Worm (Caenorhabditis elegans) whole organism, late embryonic: ENCODE data around the gene dhs-12.

Source experiments
- C08G9.2 ChIP-seq: sonication (generic microtip); optimal IDR thresholded peaks from 2 replicates; lab custom pipeline; 2016; ENCODE audit warnings: mild to moderate bottlenecking, missing genetic modification characterization, moderate library complexity, missing compliant biosample characterization
- C38D4.7 ChIP-seq: fragments of 200-800 bp; sonication (Bioruptor generic); optimal IDR thresholded peaks from 2 replicates; lab custom pipeline; 2018; ENCODE audit warnings: mild to moderate bottlenecking, missing genetic modification characterization, moderate library complexity, missing compliant biosample characterization
- F13H6.1 ChIP-seq: sonication (generic microtip); optimal IDR thresholded peaks from 2 replicates; lab custom pipeline; 2016; ENCODE audit warnings: missing genetic modification characterization, missing compliant biosample characterization
- K02D7.2 ChIP-seq: sonication (generic microtip); optimal IDR thresholded peaks from 2 replicates; lab custom pipeline; 2017; ENCODE audit warnings: mild to moderate bottlenecking, missing genetic modification characterization, missing compliant biosample characterization
- T23F11.4 ChIP-seq: fragments of 200-800 bp; sonication (Bioruptor generic); optimal IDR thresholded peaks from 2 replicates; lab custom pipeline; 2018; ENCODE audit warnings: mild to moderate bottlenecking, missing genetic modification characterization, missing compliant biosample characterization
- Y22D7AL.16 ChIP-seq: sonication (generic microtip); optimal IDR thresholded peaks from 2 replicates; lab custom pipeline; 2016; ENCODE audit warnings: missing genetic modification characterization, missing compliant biosample characterization
- ahr-1 ChIP-seq: sonication (generic microtip); optimal IDR thresholded peaks from 2 replicates; lab custom pipeline; 2016; ENCODE audit warnings: missing genetic modification characterization, missing compliant biosample characterization
- ceh-14 ChIP-seq: sonication (generic microtip); optimal IDR thresholded peaks from 2 replicates; lab custom pipeline; 2016; ENCODE audit warnings: missing genotype, missing genetic modification characterization, missing compliant biosample characterization
- ceh-19 ChIP-seq: fragments of 200-800 bp; sonication (Bioruptor generic); optimal IDR thresholded peaks from 2 replicates; lab custom pipeline; 2018; ENCODE audit warnings: mild to moderate bottlenecking, missing genetic modification characterization, missing compliant biosample characterization
- ceh-24 ChIP-seq: sonication (generic microtip); optimal IDR thresholded peaks from 2 replicates; lab custom pipeline; 2016; ENCODE audit warnings: mild to moderate bottlenecking, missing genetic modification characterization, missing compliant biosample characterization
- ceh-31 ChIP-seq: sonication (generic microtip); optimal IDR thresholded peaks from 2 replicates; lab custom pipeline; 2016; ENCODE audit warnings: missing genetic modification characterization, missing compliant biosample characterization
- ceh-34 ChIP-seq: sonication (generic microtip); optimal IDR thresholded peaks from 2 replicates; lab custom pipeline; 2016; ENCODE audit warnings: mild to moderate bottlenecking, missing genetic modification characterization, missing compliant biosample characterization
- ceh-45 ChIP-seq: fragments of 200-800 bp; sonication (Bioruptor generic); IDR thresholded peaks from 2 replicates; pipeline ENCODE4 v1.3.6; 2022; ENCODE audit warnings: missing genetic modification reagents, missing genetic modification characterization, missing compliant biosample characterization
- ceh-48 ChIP-seq: sonication (generic microtip); optimal IDR thresholded peaks from 2 replicates; lab custom pipeline; 2016; ENCODE audit warnings: missing genetic modification characterization, inconsistent platforms, missing compliant biosample characterization
- che-1 ChIP-seq: sonication (generic microtip); optimal IDR thresholded peaks from 2 replicates; lab custom pipeline; 2016; ENCODE audit warnings: mild to moderate bottlenecking, missing genetic modification characterization, missing compliant biosample characterization
- dmd-4 ChIP-seq: sonication (generic microtip); optimal IDR thresholded peaks from 2 replicates; lab custom pipeline; 2016; ENCODE audit warnings: borderline replicate concordance, missing genetic modification characterization, missing compliant biosample characterization
- elt-2 ChIP-seq: sonication (generic microtip); optimal IDR thresholded peaks from 2 replicates; lab custom pipeline; 2016; ENCODE audit warnings: missing genetic modification reagents, missing genetic modification characterization, missing compliant biosample characterization
- ets-4 ChIP-seq: sonication (generic microtip); optimal IDR thresholded peaks from 2 replicates; lab custom pipeline; 2016; ENCODE audit warnings: missing genetic modification characterization, missing compliant biosample characterization
- fax-1 ChIP-seq: sonication (generic microtip); optimal IDR thresholded peaks from 2 replicates; lab custom pipeline; 2016; ENCODE audit warnings: missing genotype, missing genetic modification characterization, missing compliant biosample characterization
- fkh-10 ChIP-seq: fragments of 150-350 bp; optimal IDR thresholded peaks from 2 replicates; lab custom pipeline; 2014; ENCODE audit warnings: missing biosample characterization, missing genetic modification reagents, missing genetic modification characterization
- fkh-6 ChIP-seq: sonication (generic microtip); optimal IDR thresholded peaks from 2 replicates; lab custom pipeline; 2016; ENCODE audit warnings: missing genetic modification characterization, missing compliant biosample characterization
- hlh-15 ChIP-seq: sonication (generic microtip); optimal IDR thresholded peaks from 2 replicates; lab custom pipeline; 2016; ENCODE audit warnings: missing genetic modification characterization, missing compliant biosample characterization
- lin-11 ChIP-seq: fragments of 200-800 bp; sonication (Bioruptor generic); optimal IDR thresholded peaks from 2 replicates; lab custom pipeline; 2018; ENCODE audit warnings: mild to moderate bottlenecking, missing genetic modification characterization, missing compliant biosample characterization
- nfya-1 ChIP-seq: sonication (generic microtip); optimal IDR thresholded peaks from 2 replicates; lab custom pipeline; 2017; ENCODE audit warnings: missing genetic modification characterization, mild to moderate bottlenecking, missing compliant biosample characterization, antibody characterized with exemption, moderate library complexity
- nhr-232 ChIP-seq: sonication (generic microtip); optimal IDR thresholded peaks from 2 replicates; lab custom pipeline; 2016; ENCODE audit warnings: missing genetic modification characterization, missing compliant biosample characterization
- npax-4 ChIP-seq: sonication (generic microtip); optimal IDR thresholded peaks from 2 replicates; lab custom pipeline; 2016; ENCODE audit warnings: missing genetic modification characterization, missing compliant biosample characterization
- odd-2 ChIP-seq: sonication (generic microtip); optimal IDR thresholded peaks from 2 replicates; lab custom pipeline; 2017; ENCODE audit warnings: antibody characterized with exemption, mild to moderate bottlenecking, missing genetic modification characterization, missing compliant biosample characterization
- pag-3 ChIP-seq: sonication (generic microtip); optimal IDR thresholded peaks from 2 replicates; lab custom pipeline; 2016; ENCODE audit warnings: missing compliant biosample characterization, missing genetic modification characterization, borderline replicate concordance
- pat-9 ChIP-seq: fragments of 200-800 bp; sonication (Bioruptor generic); optimal IDR thresholded peaks from 2 replicates; lab custom pipeline; 2018; ENCODE audit warnings: mild to moderate bottlenecking, missing genetic modification characterization, moderate library complexity, missing compliant biosample characterization
- pax-1 ChIP-seq: fragments of 150-350 bp; optimal IDR thresholded peaks from 2 replicates; lab custom pipeline; 2014; ENCODE audit warnings: missing biosample characterization, missing genetic modification characterization
- pha-4 ChIP-seq: fragments of 150-350 bp; optimal IDR thresholded peaks from 2 replicates; lab custom pipeline; 2018; ENCODE audit warnings: missing biosample characterization, missing genetic modification reagents, missing genetic modification characterization
- rnt-1 ChIP-seq: sonication (generic microtip); optimal IDR thresholded peaks from 2 replicates; lab custom pipeline; 2016; ENCODE audit warnings: missing genetic modification characterization, missing compliant biosample characterization
- sox-4 ChIP-seq: sonication (generic microtip); optimal IDR thresholded peaks from 2 replicates; lab custom pipeline; 2017; ENCODE audit warnings: mild to moderate bottlenecking, missing genetic modification characterization, inconsistent platforms, missing compliant biosample characterization
- syd-9 ChIP-seq: sonication (generic microtip); optimal IDR thresholded peaks from 2 replicates; lab custom pipeline; 2016; ENCODE audit warnings: mild to moderate bottlenecking, missing genetic modification characterization, moderate library complexity, missing compliant biosample characterization
- tbx-7 ChIP-seq: sonication (generic microtip); optimal IDR thresholded peaks from 2 replicates; lab custom pipeline; 2016; ENCODE audit warnings: missing genotype, missing genetic modification characterization, missing compliant biosample characterization
- ttx-3 ChIP-seq: sonication (generic microtip); optimal IDR thresholded peaks from 2 replicates; lab custom pipeline; 2016; ENCODE audit warnings: missing genetic modification reagents, missing genetic modification characterization, missing compliant biosample characterization
- unc-3 ChIP-seq, 2 experiments: fragments of 200-800 bp in 1 of 2; sonication (Bioruptor generic) in 1 of 2; sonication (generic microtip) in 1 of 2; conservative IDR thresholded peaks in 1 of 2; optimal IDR thresholded peaks in 1 of 2; 2 replicates each; pipeline versions ENCODE4 v1.3.6 to Lab custom; 2016 to 2022; ENCODE audit warnings: missing compliant biosample characterization in 2 of 2, missing genetic modification characterization in 2 of 2, missing genetic modification reagents in 1 of 2
- unc-42 ChIP-seq: sonication (generic microtip); optimal IDR thresholded peaks from 2 replicates; lab custom pipeline; 2016; ENCODE audit warnings: missing genotype, missing genetic modification characterization, missing compliant biosample characterization
- unc-55 ChIP-seq: sonication (generic microtip); optimal IDR thresholded peaks from 2 replicates; lab custom pipeline; 2017; ENCODE audit warnings: missing biosample characterization, missing genetic modification reagents, missing genetic modification characterization
- unc-86 ChIP-seq: sonication (generic microtip); optimal IDR thresholded peaks from 2 replicates; lab custom pipeline; 2016; ENCODE audit warnings: missing genetic modification characterization, missing compliant biosample characterization
- zip-5 ChIP-seq: sonication (generic microtip); optimal IDR thresholded peaks from 2 replicates; lab custom pipeline; 2016; ENCODE audit warnings: missing genetic modification characterization, missing compliant biosample characterization

Gene dhs-12

DNA sequence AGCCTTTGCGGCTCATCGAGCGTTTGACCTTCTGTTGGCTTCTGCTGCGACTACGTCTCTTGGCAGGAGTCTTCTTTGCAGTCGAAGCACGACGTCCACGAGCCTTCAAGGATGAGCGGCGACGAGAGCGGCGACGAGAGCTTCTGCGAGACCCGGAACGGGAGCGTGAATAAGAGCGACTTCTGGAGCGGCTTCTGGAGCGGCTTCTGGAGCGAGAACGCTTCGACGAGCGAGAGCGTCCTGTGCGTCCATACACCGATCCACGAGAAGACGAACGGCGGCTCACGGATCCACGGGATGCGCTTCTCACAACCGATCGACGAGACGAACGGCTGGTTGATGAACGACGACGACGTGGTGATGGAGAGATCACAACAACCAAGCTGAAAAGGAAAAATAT is 31.4 kb upstream of the dhs-12 start:
- no peak for TF ChIP-seq unc-86 (tag; lab: Kevin White, UChicago)
- no peak for TF ChIP-seq fax-1 (tag; lab: Kevin White, UChicago)
- no peak for TF ChIP-seq ceh-45 (GFP tag; lab: Robert Waterston, UW)
- TF ChIP-seq ceh-48, result no peak
- no peak for TF ChIP-seq che-1
- TF ChIP-seq ets-4 (tag; lab: Kevin White, UChicago), result no peak
- no peak for TF ChIP-seq pax-1 (tag; lab: Kevin White, UChicago)
- TF ChIP-seq ahr-1 (tag; lab: Kevin White, UChicago), result no peak
- TF ChIP-seq C08G9.2, result no peak
- TF ChIP-seq pat-9 (tag; lab: Kevin White, UChicago), result no peak
- no peak for TF ChIP-seq elt-2 (tag; lab: Kevin White, UChicago)
- TF ChIP-seq sox-4 (tag; lab: Kevin White, UChicago), result no peak
- TF ChIP-seq unc-3 (GFP tag; conservative IDR thresholded peaks at IDR 0.05; lab: Robert Waterston, UW), result no peak
- TF ChIP-seq unc-3 (tag; optimal IDR thresholded peaks at IDR 0.05; lab: Kevin White, UChicago), result no peak

DNA sequence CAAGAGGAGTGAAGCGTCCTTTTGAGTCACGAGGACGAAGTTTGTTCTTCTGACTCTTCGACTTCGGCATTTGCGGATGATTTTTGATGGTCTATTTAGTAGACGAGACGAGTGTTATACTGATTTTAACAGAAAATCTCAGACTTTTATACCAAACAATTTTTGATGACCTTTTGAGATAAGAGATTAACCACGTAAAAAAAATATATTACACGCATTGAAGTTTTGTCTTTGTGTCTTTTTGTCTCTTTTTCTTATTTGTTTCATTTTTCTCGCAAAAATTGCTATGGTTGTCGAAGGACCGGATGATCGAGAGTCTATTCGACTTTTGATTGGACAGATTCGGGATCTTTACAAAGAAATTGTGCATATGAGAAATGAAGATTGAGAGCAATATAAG is 30.8 kb upstream of the dhs-12 start, which contains the start of gene spch-1:
Gene spch-1 (minus strand): TSS at position 101 of the 400 bp plus-strand sequence.
- no peak for TF ChIP-seq nhr-232 (tag; lab: Kevin White, UChicago)
- no peak for TF ChIP-seq ets-4 (tag; lab: Kevin White, UChicago)
- no peak for TF ChIP-seq pha-4 (tag; lab: Kevin White, UChicago)
- no peak for TF ChIP-seq syd-9 (tag; lab: Kevin White, UChicago)
- no peak for TF ChIP-seq ceh-45 (GFP tag; lab: Robert Waterston, UW)
- no peak for TF ChIP-seq C38D4.7
- TF ChIP-seq ceh-19, result no peak
- no peak for TF ChIP-seq zip-5 (tag; lab: Kevin White, UChicago)
- TF ChIP-seq unc-42, result no peak
- TF ChIP-seq F13H6.1 (tag; lab: Kevin White, UChicago), result no peak
- TF ChIP-seq K02D7.2 (tag; lab: Kevin White, UChicago), result no peak
- TF ChIP-seq ttx-3 (tag; lab: Kevin White, UChicago), result no peak
- no peak for TF ChIP-seq hlh-15
- TF ChIP-seq odd-2 (tag; lab: Kevin White, UChicago), result no peak
- no peak for TF ChIP-seq T23F11.4 (GFP tag; lab: Kevin White, UChicago)
- TF ChIP-seq ceh-24 (tag; lab: Kevin White, UChicago), result no peak
- no peak for TF ChIP-seq unc-55
- TF ChIP-seq Y22D7AL.16 (tag; lab: Kevin White, UChicago), result no peak
- TF ChIP-seq, all 69 proteins: peak for 0

DNA sequence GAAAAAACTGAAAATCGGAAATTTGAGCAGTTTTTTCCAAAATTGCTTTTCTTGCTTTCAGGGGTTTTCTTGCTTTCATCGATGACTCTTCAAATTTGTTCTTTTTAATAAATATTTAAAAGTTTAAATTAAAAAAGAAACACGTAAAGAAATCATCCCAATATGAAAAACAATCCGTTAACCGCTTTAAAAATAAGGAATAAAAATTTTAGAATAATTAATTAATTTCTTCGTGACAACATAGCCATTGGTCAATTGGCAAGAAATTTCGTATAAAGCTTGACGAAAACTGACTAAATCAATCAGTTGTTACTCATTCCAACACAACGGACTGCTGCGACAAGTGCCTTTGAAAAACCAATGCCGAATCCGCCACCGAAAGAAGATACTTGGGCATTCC is 29.7 kb upstream of the dhs-12 start, which contains the start of gene nsph-3.2:
Gene nsph-3.2 (plus strand): TSS at position 301 of the 400 bp plus-strand sequence.
- TF ChIP-seq ceh-24 (tag; lab: Kevin White, UChicago), result no peak
- no peak for TF ChIP-seq K02D7.2 (tag; lab: Kevin White, UChicago)
- TF ChIP-seq pag-3 (tag; lab: Kevin White, UChicago), result no peak
- no peak for TF ChIP-seq ceh-31 (tag; lab: Kevin White, UChicago)
- TF ChIP-seq fkh-6 (tag; lab: Kevin White, UChicago), result no peak
- no peak for TF ChIP-seq fkh-10 (GFP tag; lab: Kevin White, UChicago)
- no peak for TF ChIP-seq ceh-34 (tag; lab: Kevin White, UChicago)
- TF ChIP-seq dmd-4 (tag; lab: Kevin White, UChicago), result no peak
- no peak for TF ChIP-seq rnt-1 (tag; lab: Kevin White, UChicago)
- TF ChIP-seq ceh-14 (tag; lab: Kevin White, UChicago), result no peak
- no peak for TF ChIP-seq sox-4 (tag; lab: Kevin White, UChicago)
- no peak for TF ChIP-seq C08G9.2
- TF ChIP-seq npax-4 (tag; lab: Kevin White, UChicago), result no peak
- no peak for TF ChIP-seq nfya-1 (tag; lab: Kevin White, UChicago)
- TF ChIP-seq ceh-48, result no peak
- TF ChIP-seq pax-1 (tag; lab: Kevin White, UChicago), result no peak
- no peak for TF ChIP-seq ceh-45 (GFP tag; lab: Robert Waterston, UW)
- TF ChIP-seq lin-11 (tag; lab: Kevin White, UChicago), result no peak
- no peak for TF ChIP-seq T23F11.4 (GFP tag; lab: Kevin White, UChicago)
- TF ChIP-seq tbx-7 (tag; lab: Kevin White, UChicago), result no peak
